Comparison of ENCODE assay signal across 1 fruit fly cellular context in genomic region chr2L:13049136-13049535, dm6.
TF ChIP-seq lines count a peak whose summit lies in the region.

No protein-coding gene starts in this region.

TF ChIP-seq in whole organism, embryonic, 481 proteins besides CTCF, POLR2A, EP300 and RAD21 (continued from another document):
- TF ChIP-seq row (GFP tag; IDR thresholded peaks at IDR 0.05; lab: Robert Waterston, UW) (peak; percentile 37; the same call in 2 of the 3 replicates), Rfx (GFP tag; IDR thresholded peaks at IDR 0.05; lab: Robert Waterston, UW) (0 out of 2 replicates have a peak, but pooled peaks have one; percentile 18), CG14014 (GFP tag; IDR thresholded peaks at IDR 0.05; lab: Robert Waterston, UW) (peak; percentile 32; the same call in 1 of the 2 replicates), tx (GFP tag; optimal IDR thresholded peaks at IDR 0.05; lab: Kevin White, UChicago) (no peak), hth (optimal IDR thresholded peaks at IDR 0.05; lab: Kevin White, UChicago) (no peak), CkIIα-i1 (GFP tag; IDR thresholded peaks at IDR 0.05; lab: Robert Waterston, UW) (no peak), CG6272 (GFP tag; IDR thresholded peaks at IDR 0.05; lab: Robert Waterston, UW) (no peak), luna (GFP tag; optimal IDR thresholded peaks at IDR 0.05; lab: Kevin White, UChicago) (no peak), sisA (GFP tag; IDR thresholded peaks at IDR 0.05; lab: Robert Waterston, UW) (peak; percentile 26; the same call in 1 of the 2 replicates), Fer3 (tag; optimal IDR thresholded peaks at IDR 0.05; lab: Kevin White, UChicago) (peak; percentile 24), BtbVII (GFP tag; optimal IDR thresholded peaks at IDR 0.05; lab: Kevin White, UChicago) (peak; percentile 38), CG3281 (GFP tag; optimal IDR thresholded peaks at IDR 0.05; lab: Kevin White, UChicago) (peak; percentile 36), CG10147 (GFP tag; optimal IDR thresholded peaks at IDR 0.05; lab: Kevin White, UChicago) (peak; percentile 14), mam (GFP tag; optimal IDR thresholded peaks at IDR 0.05; lab: Kevin White, UChicago) (peak; percentile 6), Taf1 (GFP tag; IDR thresholded peaks at IDR 0.05; lab: Robert Waterston, UW) (peak; percentile 15; the same call in 1 of the 2 replicates), CG8388 (GFP tag; optimal IDR thresholded peaks at IDR 0.05; lab: Kevin White, UChicago) (no peak), slp2 (GFP tag; optimal IDR thresholded peaks at IDR 0.05; lab: Kevin White, UChicago) (no peak), CG9215 (GFP tag; IDR thresholded peaks at IDR 0.05; lab: Robert Waterston, UW) (0 out of 2 replicates have a peak, but pooled peaks have one; percentile 23), Asciz (GFP tag; optimal IDR thresholded peaks at IDR 0.05; lab: Kevin White, UChicago) (no peak), CG13894 (tag; optimal IDR thresholded peaks at IDR 0.05; lab: Kevin White, UChicago) (peak; percentile 54), nau (GFP tag; optimal IDR thresholded peaks at IDR 0.05; lab: Kevin White, UChicago) (no peak), CG3726 (GFP tag; IDR thresholded peaks at IDR 0.05; lab: Robert Waterston, UW) (no peak), CG32532 (GFP tag; IDR thresholded peaks at IDR 0.05; lab: Robert Waterston, UW) (peak; percentile 62), CG2678 (tag; optimal IDR thresholded peaks at IDR 0.05; lab: Kevin White, UChicago) (peak; percentile 54), CG15269 (tag; optimal IDR thresholded peaks at IDR 0.05; lab: Kevin White, UChicago) (peak; percentile 33), CG11695 (GFP tag; IDR thresholded peaks at IDR 0.05; lab: Robert Waterston, UW) (peak; percentile 24; the same call in 1 of the 3 replicates), CG12155 (GFP tag; optimal IDR thresholded peaks at IDR 0.05; lab: Kevin White, UChicago) (no peak), lbe (GFP tag; optimal IDR thresholded peaks at IDR 0.05; lab: Kevin White, UChicago) (no peak), slou (GFP tag; optimal IDR thresholded peaks at IDR 0.05; lab: Kevin White, UChicago) (peak; percentile 1), Hr51 (GFP tag; optimal IDR thresholded peaks at IDR 0.05; lab: Kevin White, UChicago) (peak in 1 of 2 experiments; percentile 21), CG12391 (tag; optimal IDR thresholded peaks at IDR 0.05; lab: Kevin White, UChicago) (no peak), NfI (GFP tag; optimal IDR thresholded peaks at IDR 0.05; lab: Kevin White, UChicago) (peak; percentile 16), CG9817 (tag; optimal IDR thresholded peaks at IDR 0.05; lab: Kevin White, UChicago) (peak; percentile 37), CG7372 (GFP tag; IDR thresholded peaks at IDR 0.05; lab: Robert Waterston, UW) (0 out of 2 replicates have a peak, but pooled peaks have one; percentile 24), NFAT (GFP tag; IDR thresholded peaks at IDR 0.05; lab: Robert Waterston, UW) (no peak), onecut (GFP tag; IDR thresholded peaks at IDR 0.05; lab: Robert Waterston, UW) (no peak), CG10959 (GFP tag; IDR thresholded peaks at IDR 0.05; lab: Robert Waterston, UW) (no peak), CG30403 (GFP tag; optimal IDR thresholded peaks at IDR 0.05; lab: Kevin White, UChicago) (no peak), Fer1 (GFP tag; optimal IDR thresholded peaks at IDR 0.05; lab: Kevin White, UChicago) (peak; percentile 66), dmrt99B (tag; optimal IDR thresholded peaks at IDR 0.05; lab: Kevin White, UChicago) (peak; percentile 10), pzg (GFP tag; optimal IDR thresholded peaks at IDR 0.05; lab: Kevin White, UChicago) (no peak), klu (GFP tag; IDR thresholded peaks at IDR 0.05; lab: Robert Waterston, UW) (0 out of 2 replicates have a peak, but pooled peaks have one; percentile 22), sug (tag; optimal IDR thresholded peaks at IDR 0.05; lab: Kevin White, UChicago) (peak; percentile 13), CG3407 (GFP tag; optimal IDR thresholded peaks at IDR 0.05; lab: Kevin White, UChicago) (no peak), CG2120 (GFP tag; optimal IDR thresholded peaks at IDR 0.05; lab: Kevin White, UChicago) (peak; percentile 52), ranshi (GFP tag; IDR thresholded peaks at IDR 0.05; lab: Robert Waterston, UW) (no peak), Hsf (GFP tag; optimal IDR thresholded peaks at IDR 0.05; lab: Kevin White, UChicago) (no peak), CG15514 (GFP tag; optimal IDR thresholded peaks at IDR 0.05; lab: Kevin White, UChicago) (peak; percentile 32), Rx (GFP tag; IDR thresholded peaks at IDR 0.05; lab: Robert Waterston, UW) (no peak), Hmx (GFP tag; optimal IDR thresholded peaks at IDR 0.05; lab: Kevin White, UChicago) (no peak), Myb (GFP tag; optimal IDR thresholded peaks at IDR 0.05; lab: Kevin White, UChicago) (no peak), Meics (GFP tag; optimal IDR thresholded peaks at IDR 0.05; lab: Kevin White, UChicago) (peak; percentile 37), cwo (GFP tag; optimal IDR thresholded peaks at IDR 0.05; lab: Kevin White, UChicago) (peak; percentile 37), pho (GFP tag; optimal IDR thresholded peaks at IDR 0.05; lab: Kevin White, UChicago) (no peak), lab (GFP tag; optimal IDR thresholded peaks at IDR 0.05; lab: Kevin White, UChicago) (peak; percentile 66), CG31388 (GFP tag; optimal IDR thresholded peaks at IDR 0.05; lab: Kevin White, UChicago) (no peak), sob (GFP tag; IDR thresholded peaks at IDR 0.05; lab: Robert Waterston, UW) (0 out of 2 replicates have a peak, but pooled peaks have one; percentile 27), gem (tag; optimal IDR thresholded peaks at IDR 0.05; lab: Kevin White, UChicago) (peak; percentile 17), CG7839 (tag; optimal IDR thresholded peaks at IDR 0.05; lab: Kevin White, UChicago) (peak; percentile 24), h (optimal IDR thresholded peaks at IDR 0.05; lab: Kevin White, UChicago) (no peak), CG4328 (GFP tag; optimal IDR thresholded peaks at IDR 0.05; lab: Kevin White, UChicago) (no peak), slbo (GFP tag; IDR thresholded peaks at IDR 0.05; lab: Robert Waterston, UW) (0 out of 2 replicates have a peak, but pooled peaks have one; percentile 19), hbn (GFP tag; IDR thresholded peaks at IDR 0.05; lab: Robert Waterston, UW; ENCODE audit: partially characterized antibody) (no peak)
TF ChIP-seq in whole organism, embryonic: peak in this region for 48.
